Worm (Caenorhabditis elegans): Measurements from ENCODE around the gene Y38E10A.35.
A peak's percentile ranks its signal among the peaks of the same experiment; 100 is the strongest.
"Not testable (repeated sequence)": the region's sequence is repeated elsewhere in the genome, so short reads cannot be mapped to it uniquely, and the experiment has no call there.

Gene Y38E10A.35

DNA sequence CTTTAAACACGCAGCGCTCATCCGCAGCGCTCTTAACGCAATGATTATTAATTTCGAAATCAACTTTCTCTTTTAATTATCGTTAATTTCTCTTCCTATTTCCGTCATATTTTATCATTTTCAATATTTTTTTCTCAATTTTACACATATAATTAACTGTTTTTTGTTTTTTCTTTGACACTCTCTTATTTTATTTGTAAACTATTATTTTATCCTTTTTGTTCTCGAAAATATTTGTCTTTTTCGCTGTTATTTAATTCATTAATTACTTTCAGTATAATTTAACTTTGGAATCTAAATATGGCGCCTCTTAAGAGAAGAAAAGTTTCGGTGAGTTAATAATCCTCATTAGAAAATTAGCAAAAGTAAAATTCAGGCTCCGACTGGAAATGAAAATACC is 36.5 kb downstream of the Y38E10A.35 start, which contains the start of gene F49C5.3:
F49C5.3 (plus strand) TSS at position 301 of the 400 bp plus-strand sequence.
- not testable (repeated sequence) for TF ChIP-seq aly-1 (tag; optimal IDR thresholded peaks at IDR 0.05); pes-1 (GFP tag; IDR thresholded peaks at IDR 0.05); B0310.2 (tag; optimal IDR thresholded peaks at IDR 0.05)

DNA sequence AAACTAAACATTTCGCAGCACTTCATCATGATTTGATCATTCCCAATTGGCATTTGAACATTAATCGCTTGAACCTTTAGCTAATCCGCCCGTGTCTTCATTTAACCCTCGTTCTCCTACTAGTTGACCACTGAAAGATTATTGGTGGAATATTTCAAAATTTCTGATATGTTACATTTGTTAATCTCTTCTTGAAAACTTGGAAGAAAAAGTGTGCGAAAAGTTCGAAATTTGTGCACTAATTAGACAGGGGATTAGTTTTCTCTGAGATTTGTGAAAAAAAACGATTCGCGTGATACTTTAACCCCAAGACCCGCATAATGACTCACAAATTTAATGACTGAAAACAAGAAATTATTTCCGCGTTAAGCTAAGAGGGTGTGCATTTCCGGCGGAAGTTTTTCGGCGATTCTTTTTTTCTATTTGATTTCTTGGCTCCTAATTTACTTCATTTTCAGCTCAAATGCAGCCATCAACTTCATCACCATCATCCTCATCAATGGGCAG is 37.3 kb downstream of the Y38E10A.35 start, which contains the start of gene nimk-1:
nimk-1 (plus strand) TSS at position 457 of the 507 bp plus-strand sequence.
- TF ChIP-seq ets-7 (tag; optimal IDR thresholded peaks at IDR 0.05): no peak
- TF ChIP-seq ceh-36 (tag; optimal IDR thresholded peaks at IDR 0.05): peak; percentile 59

DNA sequence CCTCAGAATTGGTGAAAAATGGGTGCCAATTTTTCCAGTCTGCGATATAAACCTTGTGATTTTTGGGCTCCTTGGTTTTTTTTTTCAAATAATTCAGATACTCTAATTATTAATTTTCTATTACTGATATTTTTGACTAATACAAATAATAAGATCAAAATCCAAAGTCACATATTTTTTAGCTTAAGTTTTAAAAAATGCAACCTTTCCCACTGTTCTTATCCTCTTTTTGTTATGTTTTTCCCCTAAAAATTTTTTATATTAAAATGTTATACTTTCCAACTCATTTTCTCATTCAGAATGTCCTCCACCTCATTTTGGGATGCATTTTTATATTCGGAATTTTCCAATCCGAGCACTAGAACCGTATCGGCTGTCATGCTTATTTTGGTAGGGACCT is 41.7 kb downstream of the Y38E10A.35 start, which contains the start of gene srx-120:
srx-120 (plus strand) TSS at position 301 of the 400 bp plus-strand sequence.
- no peak for TF ChIP-seq flt-1 (GFP tag; IDR thresholded peaks at IDR 0.05)
- no peak for TF ChIP-seq ets-7 (tag; optimal IDR thresholded peaks at IDR 0.05)
- TF ChIP-seq F13C5.2 (tag; optimal IDR thresholded peaks at IDR 0.05): no peak
- TF ChIP-seq ceh-13 (GFP tag; optimal IDR thresholded peaks at IDR 0.05): no peak
- TF ChIP-seq B0310.2 (tag; optimal IDR thresholded peaks at IDR 0.05): no peak
- no peak for TF ChIP-seq ceh-36 (tag; optimal IDR thresholded peaks at IDR 0.05)
- TF ChIP-seq scrt-1 (GFP tag; IDR thresholded peaks at IDR 0.05): no peak
- TF ChIP-seq tbx-11 (GFP tag; IDR thresholded peaks at IDR 0.05): no peak
- no peak for TF ChIP-seq tbx-37 (GFP tag; conservative IDR thresholded peaks at IDR 0.05)
- no peak for TF ChIP-seq aly-1 (tag; optimal IDR thresholded peaks at IDR 0.05)
- no peak for TF ChIP-seq hmg-4 (GFP tag; optimal IDR thresholded peaks at IDR 0.05)
- no peak for TF ChIP-seq pes-1 (GFP tag; IDR thresholded peaks at IDR 0.05)
- no peak for TF ChIP-seq ama-1 (optimal IDR thresholded peaks at IDR 0.05)
- TF ChIP-seq tra-4 (tag; optimal IDR thresholded peaks at IDR 0.05): no peak
- TF ChIP-seq sea-1 (GFP tag; conservative IDR thresholded peaks at IDR 0.05): no peak
- TF ChIP-seq hmbx-1 (tag; optimal IDR thresholded peaks at IDR 0.05): no peak
- no peak for TF ChIP-seq hnd-1 (tag; optimal IDR thresholded peaks at IDR 0.05)

DNA sequence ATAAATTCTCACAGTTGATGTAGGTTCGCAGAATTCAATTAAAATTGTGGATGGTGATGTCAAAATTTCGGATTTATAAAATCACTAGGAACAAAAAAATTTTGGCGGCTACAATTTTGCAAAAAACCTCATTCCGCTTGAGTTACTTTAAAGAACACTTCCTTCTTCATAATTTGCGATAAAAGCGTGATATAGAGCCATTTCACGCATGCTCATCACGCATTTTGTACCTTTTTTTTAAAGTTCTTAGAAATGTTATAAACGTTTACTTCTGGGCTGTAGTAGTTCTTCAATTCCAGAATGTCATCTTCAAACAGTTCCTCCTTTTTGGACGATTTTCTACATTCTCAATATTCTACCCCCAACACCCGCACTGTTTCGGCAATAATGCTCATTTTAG is 44.7 kb downstream of the Y38E10A.35 start, which contains the start of gene srx-119:
srx-119 (plus strand) TSS at position 301 of the 400 bp plus-strand sequence.
- TF ChIP-seq tbx-37 (GFP tag; conservative IDR thresholded peaks at IDR 0.05) (no peak), ets-7 (tag; optimal IDR thresholded peaks at IDR 0.05) (no peak), sea-1 (GFP tag; conservative IDR thresholded peaks at IDR 0.05) (no peak), hnd-1 (tag; optimal IDR thresholded peaks at IDR 0.05) (no peak), F13C5.2 (tag; optimal IDR thresholded peaks at IDR 0.05) (no peak), ceh-36 (tag; optimal IDR thresholded peaks at IDR 0.05) (no peak), B0310.2 (tag; optimal IDR thresholded peaks at IDR 0.05) (no peak), aly-1 (tag; optimal IDR thresholded peaks at IDR 0.05) (no peak), flt-1 (GFP tag; IDR thresholded peaks at IDR 0.05) (no peak), hmbx-1 (tag; optimal IDR thresholded peaks at IDR 0.05) (no peak), hmg-4 (GFP tag; optimal IDR thresholded peaks at IDR 0.05) (no peak), ceh-13 (GFP tag; optimal IDR thresholded peaks at IDR 0.05) (no peak), pes-1 (GFP tag; IDR thresholded peaks at IDR 0.05) (no peak), tra-4 (tag; optimal IDR thresholded peaks at IDR 0.05) (no peak), ama-1 (optimal IDR thresholded peaks at IDR 0.05) (no peak), tbx-11 (GFP tag; IDR thresholded peaks at IDR 0.05) (no peak), scrt-1 (GFP tag; IDR thresholded peaks at IDR 0.05) (no peak)

DNA sequence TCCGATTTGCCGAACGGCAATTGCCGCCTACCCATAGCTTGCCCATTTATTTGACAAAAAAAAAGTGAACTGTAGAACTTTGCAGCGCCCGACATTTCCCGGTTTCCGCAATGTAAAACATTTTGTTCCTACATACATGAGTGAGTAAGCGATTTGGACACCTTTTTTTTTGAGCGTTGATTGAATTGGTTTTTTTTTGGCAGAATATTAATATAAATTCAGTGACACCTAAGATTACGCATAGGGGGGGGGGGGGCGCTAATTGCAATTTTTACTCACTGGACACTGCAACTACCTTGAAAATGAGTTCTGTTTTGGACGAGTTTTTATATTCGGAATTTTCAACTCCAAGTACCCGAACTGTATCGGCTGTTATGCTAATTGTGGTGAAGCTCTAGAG is 47.1 kb downstream of the Y38E10A.35 start, which contains the start of gene srx-118:
srx-118 (plus strand) TSS at position 301 of the 400 bp plus-strand sequence.
- TF ChIP-seq ama-1 (optimal IDR thresholded peaks at IDR 0.05) (no peak), hnd-1 (tag; optimal IDR thresholded peaks at IDR 0.05) (no peak), scrt-1 (GFP tag; IDR thresholded peaks at IDR 0.05) (no peak), pes-1 (GFP tag; IDR thresholded peaks at IDR 0.05) (no peak), tra-4 (tag; optimal IDR thresholded peaks at IDR 0.05) (no peak), ceh-13 (GFP tag; optimal IDR thresholded peaks at IDR 0.05) (no peak), F13C5.2 (tag; optimal IDR thresholded peaks at IDR 0.05) (no peak)
